Fruit fly (Drosophila melanogaster): Measurements from ENCODE around the gene CG33783.

The CG33783 gene

DNA sequence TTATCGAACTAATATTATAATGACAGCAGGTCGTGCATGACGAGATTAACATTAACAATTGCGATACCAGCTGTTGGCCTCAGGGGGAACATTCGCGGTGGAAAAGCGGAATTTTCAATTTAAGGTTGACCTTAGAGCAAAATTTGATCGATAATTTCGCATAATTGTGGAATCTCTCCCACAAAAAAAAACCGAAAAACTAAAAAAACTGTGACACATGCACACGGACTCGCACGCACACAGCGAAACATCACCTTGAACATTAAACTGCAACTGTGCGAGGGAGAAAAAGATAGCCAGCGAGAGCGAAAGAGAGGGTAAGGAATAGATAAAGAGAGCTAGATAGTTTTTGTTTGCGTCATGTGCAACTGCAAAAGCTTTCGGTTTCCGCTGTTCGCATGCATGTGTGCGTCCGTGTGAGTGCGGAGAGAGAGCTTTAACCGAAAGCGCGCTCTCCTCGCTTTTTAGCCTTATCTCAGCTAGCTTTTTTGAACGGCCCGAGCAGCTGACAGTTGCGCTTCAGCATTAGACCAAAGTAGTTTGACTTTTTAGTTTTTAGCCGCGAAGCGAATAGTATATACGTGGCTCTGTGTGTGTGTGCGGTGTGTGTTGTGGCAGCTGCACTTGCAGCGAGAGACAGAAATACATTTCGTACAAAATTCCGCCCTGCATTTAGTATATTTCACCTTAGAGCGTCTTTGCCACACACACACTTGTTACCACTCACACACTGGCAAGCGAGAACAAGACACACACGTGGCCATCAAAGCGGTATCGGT is 26.9 kb downstream of the CG33783 start (continued):
- TF ChIP-seq Sry-δ (GFP tag; optimal IDR thresholded peaks at IDR 0.05): no peak
- TF ChIP-seq Deaf1 (tag; optimal IDR thresholded peaks at IDR 0.05): peak; percentile 55
- TF ChIP-seq MESR4 (GFP tag; optimal IDR thresholded peaks at IDR 0.05): no peak
- no peak for TF ChIP-seq CG2129 (GFP tag; IDR thresholded peaks at IDR 0.05; ENCODE audit: partially characterized antibody)
- no peak for TF ChIP-seq CG4282 (GFP tag; optimal IDR thresholded peaks at IDR 0.05)
- TF ChIP-seq Hmr (GFP tag; optimal IDR thresholded peaks at IDR 0.05): peak; percentile 28
- no peak for TF ChIP-seq fru (optimal IDR thresholded peaks at IDR 0.05)
- TF ChIP-seq fu2 (GFP tag; optimal IDR thresholded peaks at IDR 0.05): no peak
- TF ChIP-seq row (GFP tag; IDR thresholded peaks at IDR 0.05): no peak
- no peak for TF ChIP-seq Spps (tag; optimal IDR thresholded peaks at IDR 0.05)
- no peak for TF ChIP-seq NK7.1 (GFP tag; optimal IDR thresholded peaks at IDR 0.05)
- no peak for TF ChIP-seq zf30C (GFP tag; optimal IDR thresholded peaks at IDR 0.05)
- TF ChIP-seq BtbVII (GFP tag; optimal IDR thresholded peaks at IDR 0.05): peak; percentile 42
- no peak for TF ChIP-seq hkb (optimal IDR thresholded peaks at IDR 0.05)
- peak; percentile 30 for TF ChIP-seq hkb (GFP tag; IDR thresholded peaks at IDR 0.05)
- no peak for TF ChIP-seq CG7745 (tag; optimal IDR thresholded peaks at IDR 0.05)
- peak; percentile 50 for TF ChIP-seq sqz (GFP tag; optimal IDR thresholded peaks at IDR 0.05)
- TF ChIP-seq CG11456 (GFP tag; IDR thresholded peaks at IDR 0.05): no peak
- TF ChIP-seq Max (GFP tag; optimal IDR thresholded peaks at IDR 0.05): no peak
- TF ChIP-seq CG7372 (GFP tag; IDR thresholded peaks at IDR 0.05): no peak
- no peak for TF ChIP-seq ab (GFP tag; optimal IDR thresholded peaks at IDR 0.05)
- TF ChIP-seq Atf-2 (GFP tag; optimal IDR thresholded peaks at IDR 0.05): no peak
- no peak for TF ChIP-seq CG4854 (GFP tag; optimal IDR thresholded peaks at IDR 0.05)
- TF ChIP-seq Atf6 (GFP tag; IDR thresholded peaks at IDR 0.05): no peak
- TF ChIP-seq bbx (GFP tag; IDR thresholded peaks at IDR 0.05; ENCODE audit: partially characterized antibody): peak; percentile 43; the same call in 1 of the 2 replicates
- TF ChIP-seq pros (GFP tag; optimal IDR thresholded peaks at IDR 0.05): no peak
- no peak for TF ChIP-seq yki (optimal IDR thresholded peaks at IDR 0.05)
- TF ChIP-seq CG8924 (tag; optimal IDR thresholded peaks at IDR 0.05): no peak
- TF ChIP-seq CG18619 (GFP tag; optimal IDR thresholded peaks at IDR 0.05): no peak
- TF ChIP-seq CG7786 (GFP tag; optimal IDR thresholded peaks at IDR 0.05): no peak
- TF ChIP-seq klu (GFP tag; IDR thresholded peaks at IDR 0.05): no peak
- no peak for TF ChIP-seq CG4730 (GFP tag; IDR thresholded peaks at IDR 0.05)
- TF ChIP-seq Vsx1 (GFP tag; optimal IDR thresholded peaks at IDR 0.05): no peak
- no peak for TF ChIP-seq pum (GFP tag; optimal IDR thresholded peaks at IDR 0.05)
- no peak for TF ChIP-seq Ravus (GFP tag; IDR thresholded peaks at IDR 0.05)
- TF ChIP-seq CG12299 (tag; optimal IDR thresholded peaks at IDR 0.05): no peak
- TF ChIP-seq CG9727 (GFP tag; optimal IDR thresholded peaks at IDR 0.05): no peak
- peak; percentile 27 for TF ChIP-seq CG13894 (tag; optimal IDR thresholded peaks at IDR 0.05)
- TF ChIP-seq schlank (tag; optimal IDR thresholded peaks at IDR 0.05): no peak
- peak; percentile 27; the same call in 1 of the 3 replicates for TF ChIP-seq CG34224 (GFP tag; IDR thresholded peaks at IDR 0.05; ENCODE audit: partially characterized antibody)
- peak; percentile 8 for TF ChIP-seq CG31365 (tag; optimal IDR thresholded peaks at IDR 0.05)
- peak; percentile 44 for TF ChIP-seq MTF-1 (GFP tag; optimal IDR thresholded peaks at IDR 0.05; ENCODE audit: borderline replicate concordance)
- no peak for TF ChIP-seq otp (GFP tag; IDR thresholded peaks at IDR 0.05)
- no peak for TF ChIP-seq Doc2 (GFP tag; IDR thresholded peaks at IDR 0.05)
- TF ChIP-seq CG15696 (tag; optimal IDR thresholded peaks at IDR 0.05): no peak
- TF ChIP-seq BEAF-32 (GFP tag; optimal IDR thresholded peaks at IDR 0.05): no peak
- peak; percentile 23 for TF ChIP-seq nom (GFP tag; optimal IDR thresholded peaks at IDR 0.05)
- no peak for TF ChIP-seq eve (GFP tag; optimal IDR thresholded peaks at IDR 0.05)
- no peak for TF ChIP-seq wdn (GFP tag; IDR thresholded peaks at IDR 0.05)
- no peak for TF ChIP-seq run (tag; optimal IDR thresholded peaks at IDR 0.05)
